Fruit fly (Drosophila melanogaster) whole organism, prepupa: Measurements from ENCODE around the gene spn-B.
A peak's percentile ranks its signal among the peaks of the same experiment; 100 is the strongest.

Experiments used
- Blimp-1 ChIP-seq: fragments of 200-800 bp; sonication (Bioruptor generic); optimal IDR thresholded peaks from 3 replicates; lab custom pipeline; 2017; ENCODE audit warnings: missing biosample characterization, missing genetic modification characterization, mild to moderate bottlenecking, moderate library complexity, missing genetic modification reagents
- CG10631 ChIP-seq: fragments of 200-800 bp; sonication (Bioruptor generic); optimal IDR thresholded peaks from 2 replicates; lab custom pipeline; 2016; ENCODE audit warnings: missing biosample characterization, missing genetic modification characterization
- CG10669 ChIP-seq: fragments of 200-800 bp; sonication (Bioruptor generic); optimal IDR thresholded peaks from 3 replicates; lab custom pipeline; 2018; ENCODE audit warnings: missing biosample characterization, mild to moderate bottlenecking, missing genetic modification characterization, moderate library complexity
- CG11762 ChIP-seq: fragments of 200-800 bp; sonication (Bioruptor generic); optimal IDR thresholded peaks from 3 replicates; lab custom pipeline; 2016; ENCODE audit warnings: missing biosample characterization, missing genetic modification characterization; ENCODE audit not compliant: insufficient read depth
- CG11902 ChIP-seq: fragments of 200-800 bp; sonication (Bioruptor generic); optimal IDR thresholded peaks from 3 replicates; lab custom pipeline; 2016; ENCODE audit warnings: missing biosample characterization, missing genetic modification characterization
- CG15336 ChIP-seq: fragments of 200-800 bp; sonication (Bioruptor generic); IDR thresholded peaks from 2 replicates; pipeline ENCODE4 v1.3.6; 2022; ENCODE audit warnings: missing biosample characterization, missing genetic modification characterization
- CG16779 ChIP-seq: fragments of 200-800 bp; sonication (Bioruptor generic); optimal IDR thresholded peaks from 3 replicates; lab custom pipeline; 2017; ENCODE audit warnings: missing biosample characterization, mild to moderate bottlenecking, missing genetic modification characterization
- CG3032 ChIP-seq: fragments of 200-800 bp; optimal IDR thresholded peaks from 2 replicates; lab custom pipeline; 2019; ENCODE audit warnings: missing biosample characterization, mild to moderate bottlenecking, missing genetic modification characterization, moderate library complexity
- CG4318 ChIP-seq: fragments of 200-800 bp; sonication (Bioruptor generic); optimal IDR thresholded peaks from 3 replicates; lab custom pipeline; 2017; ENCODE audit warnings: missing biosample characterization, mild to moderate bottlenecking, missing genetic modification characterization
- CG6163 ChIP-seq: fragments of 200-800 bp; sonication (Bioruptor generic); IDR thresholded peaks from 3 replicates; pipeline ENCODE4 v1.3.6; 2022; ENCODE audit warnings: missing biosample characterization, missing genetic modification characterization
- CG6792 ChIP-seq: fragments of 200-800 bp; sonication (Bioruptor generic); optimal IDR thresholded peaks from 3 replicates; lab custom pipeline; 2016; ENCODE audit warnings: missing biosample characterization, missing genetic modification characterization
- CG6854 ChIP-seq: fragments of 200-800 bp; sonication (Bioruptor generic); optimal IDR thresholded peaks from 2 replicates; lab custom pipeline; 2017; ENCODE audit warnings: missing biosample characterization, mild to moderate bottlenecking, missing genetic modification characterization
- CG8632 ChIP-seq: fragments of 200-800 bp; sonication (Bioruptor generic); optimal IDR thresholded peaks from 3 replicates; lab custom pipeline; 2016; ENCODE audit warnings: missing biosample characterization, missing genetic modification characterization
- Eip75B ChIP-seq: fragments of 200-800 bp; sonication (Bioruptor generic); optimal IDR thresholded peaks from 3 replicates; lab custom pipeline; 2016; ENCODE audit warnings: missing biosample characterization, missing genetic modification characterization
- Eip78C ChIP-seq: fragments of 200-800 bp; sonication (Bioruptor generic); peaks from one replicate; lab custom pipeline; 2016; ENCODE audit warnings: missing biosample characterization, missing genetic modification characterization
- Eip93F ChIP-seq: fragments of 200-800 bp; sonication (Bioruptor generic); optimal IDR thresholded peaks from 2 replicates; lab custom pipeline; 2016; ENCODE audit warnings: missing biosample characterization, mild to moderate bottlenecking, missing genetic modification characterization
- Ets96B ChIP-seq: fragments of 200-800 bp; optimal IDR thresholded peaks from 2 replicates; lab custom pipeline; 2019; ENCODE audit warnings: missing biosample characterization, mild to moderate bottlenecking, missing genetic modification characterization, moderate library complexity
- Gug ChIP-seq: fragments of 200-800 bp; sonication (Bioruptor generic); IDR thresholded peaks from 2 replicates; pipeline ENCODE4 v1.3.6; 2022; ENCODE audit warnings: missing biosample characterization, missing genetic modification characterization
- Hr38 ChIP-seq: sonication (Bioruptor generic); optimal IDR thresholded peaks from 2 replicates; lab custom pipeline; 2016; ENCODE audit warnings: missing biosample characterization, missing genetic modification characterization
- Hr39 ChIP-seq: fragments of 200-800 bp; sonication (Bioruptor generic); optimal IDR thresholded peaks from 2 replicates; lab custom pipeline; 2016; ENCODE audit warnings: missing biosample characterization, missing genetic modification characterization
- Hr4 ChIP-seq: fragments of 200-800 bp; sonication (Bioruptor generic); optimal IDR thresholded peaks from 3 replicates; lab custom pipeline; 2016; ENCODE audit warnings: missing biosample characterization, missing genetic modification characterization
- Lpt ChIP-seq: fragments of 200-800 bp; sonication (Bioruptor generic); optimal IDR thresholded peaks from 3 replicates; lab custom pipeline; 2016; ENCODE audit warnings: missing biosample characterization, missing genetic modification characterization
- OdsH ChIP-seq: fragments of 200-800 bp; sonication (Bioruptor generic); optimal IDR thresholded peaks from 3 replicates; lab custom pipeline; 2016; ENCODE audit warnings: missing biosample characterization, missing genetic modification characterization
- Sox15 ChIP-seq: fragments of 200-800 bp; sonication (Bioruptor generic); optimal IDR thresholded peaks from 3 replicates; lab custom pipeline; 2016; ENCODE audit warnings: missing biosample characterization, missing genetic modification characterization
- achi ChIP-seq: fragments of 200-800 bp; sonication (Bioruptor generic); optimal IDR thresholded peaks from 3 replicates; lab custom pipeline; 2016; ENCODE audit warnings: missing biosample characterization, missing genetic modification characterization
- acj6 ChIP-seq: fragments of 200-800 bp; sonication (Bioruptor generic); optimal IDR thresholded peaks from 3 replicates; lab custom pipeline; 2016; ENCODE audit warnings: missing biosample characterization, missing genetic modification characterization
- dac ChIP-seq: fragments of 200-800 bp; sonication (Bioruptor generic); optimal IDR thresholded peaks from 2 replicates; lab custom pipeline; 2017; ENCODE audit warnings: missing biosample characterization, mild to moderate bottlenecking, missing genetic modification characterization
- dsx ChIP-seq: fragments of 200-800 bp; optimal IDR thresholded peaks from 3 replicates; lab custom pipeline; 2019; ENCODE audit warnings: missing biosample characterization, mild to moderate bottlenecking, missing genetic modification characterization, moderate library complexity; ENCODE audit not compliant: poor library complexity, severe bottlenecking
- esn ChIP-seq: fragments of 200-800 bp; sonication (Bioruptor generic); optimal IDR thresholded peaks from 2 replicates; lab custom pipeline; 2016; ENCODE audit warnings: missing biosample characterization, mild to moderate bottlenecking, missing genetic modification characterization, moderate library complexity
- fkh ChIP-seq: fragments of 200-800 bp; sonication (Bioruptor generic); optimal IDR thresholded peaks from 3 replicates; lab custom pipeline; 2017; ENCODE audit warnings: missing biosample characterization, mild to moderate bottlenecking, missing genetic modification characterization, moderate library complexity
- lz ChIP-seq: fragments of 200-800 bp; sonication (Bioruptor generic); optimal IDR thresholded peaks from 3 replicates; lab custom pipeline; 2016; ENCODE audit warnings: missing biosample characterization, missing genetic modification characterization
- net ChIP-seq: fragments of 200-800 bp; sonication (Bioruptor generic); optimal IDR thresholded peaks from 3 replicates; lab custom pipeline; 2016; ENCODE audit warnings: missing biosample characterization, missing genetic modification characterization
- salr ChIP-seq, 2 experiments: fragments of 200-800 bp; sonication (Bioruptor generic); optimal IDR thresholded peaks; 3 replicates each; lab custom pipeline; 2016 to 2018; ENCODE audit warnings: missing biosample characterization in 2 of 2, missing genetic modification characterization in 2 of 2, mild to moderate bottlenecking in 1 of 2
- spab ChIP-seq: fragments of 200-800 bp; sonication (Bioruptor generic); optimal IDR thresholded peaks from 2 replicates; lab custom pipeline; 2017; ENCODE audit warnings: missing biosample characterization, mild to moderate bottlenecking, missing genetic modification characterization, missing genetic modification reagents
- topi ChIP-seq: fragments of 200-800 bp; sonication (Bioruptor generic); optimal IDR thresholded peaks from 3 replicates; lab custom pipeline; 2016; ENCODE audit warnings: missing biosample characterization, missing genetic modification characterization
- vri ChIP-seq: fragments of 200-800 bp; sonication (Bioruptor generic); optimal IDR thresholded peaks from 3 replicates; lab custom pipeline; 2016; ENCODE audit warnings: missing biosample characterization, mild to moderate bottlenecking, missing genetic modification characterization

Gene spn-B

dm6 chr3R:14330654-14331053 is 2.8 kb downstream of the spn-B start:
- 0 out of 3 replicates have a peak, but pooled peaks have one; percentile 12 for TF ChIP-seq CG6163
- no peak for TF ChIP-seq salr (GFP tag; optimal IDR thresholded peaks at IDR 0.05; lab: Kevin White, UChicago)
- TF ChIP-seq dsx (GFP tag; lab: Kevin White, UChicago), result peak; percentile 67
- TF ChIP-seq, all 60 proteins: peak for 2

- TF ChIP-seq esn (GFP tag; lab: Kevin White, UChicago) (no peak), CG11902 (no peak), CG6163 (no peak)
- TF ChIP-seq, all 60 proteins: peak for 0
These were observed 3.6 kb downstream of the spn-B start for dm6 chr3R:14331474-14331873.

- no peak for TF ChIP-seq Hr38 (GFP tag; lab: Kevin White, UChicago)
- no peak for TF ChIP-seq achi (GFP tag; lab: Kevin White, UChicago)
- TF ChIP-seq CG4318 (GFP tag; lab: Kevin White, UChicago), result no peak
- TF ChIP-seq CG15336 (GFP tag; lab: Robert Waterston, UW), result 0 out of 2 replicates have a peak, but pooled peaks have one; percentile 11
- no peak for TF ChIP-seq CG10631 (GFP tag; lab: Kevin White, UChicago)
These were observed 4.9 kb downstream of the spn-B start for dm6 chr3R:14332735-14333134.

dm6 chr3R:14335504-14335903 is 7.7 kb downstream of the spn-B start:
- TF ChIP-seq Hr4 (GFP tag; lab: Kevin White, UChicago), result no peak
- 0 out of 3 replicates have a peak, but pooled peaks have one; percentile 17 for TF ChIP-seq CG6163

- TF ChIP-seq Hr39 (GFP tag; lab: Kevin White, UChicago), result no peak
- no peak for TF ChIP-seq OdsH (GFP tag; lab: Kevin White, UChicago)
- TF ChIP-seq Eip93F, result no peak
- TF ChIP-seq CG16779, result no peak
- TF ChIP-seq CG10631 (GFP tag; lab: Kevin White, UChicago), result no peak
- no peak for TF ChIP-seq fkh
- TF ChIP-seq achi (GFP tag; lab: Kevin White, UChicago), result no peak
- no peak for TF ChIP-seq Eip75B (GFP tag; lab: Kevin White, UChicago)
- no peak for TF ChIP-seq CG6163
- TF ChIP-seq lz (GFP tag; lab: Kevin White, UChicago), result no peak
- TF ChIP-seq Lpt (GFP tag; lab: Kevin White, UChicago), result no peak
- TF ChIP-seq CG6854, result no peak
- TF ChIP-seq dsx (GFP tag; lab: Kevin White, UChicago), result no peak
- TF ChIP-seq, all 60 proteins: peak for 0
These were observed 16.9 kb downstream of the spn-B start for dm6 chr3R:14344767-14345166.

- no peak for TF ChIP-seq Blimp-1
- peak; percentile 9 for TF ChIP-seq CG3032 (tag; lab: Kevin White, UChicago)
- no peak for TF ChIP-seq CG11762 (GFP tag; lab: Kevin White, UChicago)
- no peak for TF ChIP-seq CG8632 (GFP tag; lab: Kevin White, UChicago)
- no peak for TF ChIP-seq CG16779
- TF ChIP-seq topi (GFP tag; lab: Kevin White, UChicago), result peak; percentile 23
- TF ChIP-seq CG6854, result no peak
- TF ChIP-seq CG4318 (GFP tag; lab: Kevin White, UChicago), result peak; percentile 52
- TF ChIP-seq Eip93F, result no peak
- TF ChIP-seq Eip78C, result peak; percentile 86
- peak; percentile 52 for TF ChIP-seq acj6 (GFP tag; lab: Kevin White, UChicago)
- no peak for TF ChIP-seq Gug (GFP tag; lab: Robert Waterston, UW)
- peak; percentile 8 for TF ChIP-seq spab (GFP tag; lab: Kevin White, UChicago)
- peak; percentile 20 for TF ChIP-seq net (GFP tag; lab: Kevin White, UChicago)
- TF ChIP-seq salr (GFP tag; optimal IDR thresholded peaks at IDR 0.05; lab: Kevin White, UChicago), result peak in 1 of 2 experiments; percentile 51
- no peak for TF ChIP-seq Sox15
- peak; percentile 47 for TF ChIP-seq achi (GFP tag; lab: Kevin White, UChicago)
- TF ChIP-seq CG6792 (GFP tag; lab: Kevin White, UChicago), result peak; percentile 3
- TF ChIP-seq Eip75B (GFP tag; lab: Kevin White, UChicago), result peak; percentile 36
- TF ChIP-seq dsx (GFP tag; lab: Kevin White, UChicago), result peak; percentile 39
- TF ChIP-seq fkh, result no peak
- TF ChIP-seq dac (GFP tag; lab: Kevin White, UChicago), result peak; percentile 32
- TF ChIP-seq CG10631 (GFP tag; lab: Kevin White, UChicago), result peak; percentile 64
- TF ChIP-seq lz (GFP tag; lab: Kevin White, UChicago), result peak; percentile 40
- TF ChIP-seq Ets96B (tag; lab: Kevin White, UChicago), result peak; percentile 34
- no peak for TF ChIP-seq CG11902
- peak; percentile 54 for TF ChIP-seq OdsH (GFP tag; lab: Kevin White, UChicago)
- TF ChIP-seq Hr4 (GFP tag; lab: Kevin White, UChicago), result peak; percentile 66
- TF ChIP-seq vri (GFP tag; lab: Kevin White, UChicago), result no peak
- peak; percentile 34 for TF ChIP-seq CG10669 (GFP tag; lab: Kevin White, UChicago)
These were observed 19.2 kb downstream of the spn-B start for dm6 chr3R:14346838-14347745.
